Worm (Caenorhabditis elegans) whole organism, L4 larva: ENCODE data around the gene B0280.9.

Experiments
- T26A8.4 ChIP-seq: fragments of 200-800 bp; sonication (Bioruptor generic); IDR thresholded peaks from 2 replicates; pipeline ENCODE4 v1.3.6; 2022; ENCODE audit warnings: missing genetic modification characterization, missing compliant biosample characterization
- ZK337.2 ChIP-seq: fragments of 200-800 bp; sonication (Bioruptor generic); IDR thresholded peaks from 2 replicates; pipeline ENCODE4 v1.3.6; 2022; ENCODE audit warnings: missing genetic modification reagents, missing genetic modification characterization, missing compliant biosample characterization
- arid-1 ChIP-seq: fragments of 200-800 bp; sonication (Bioruptor generic); conservative IDR thresholded peaks from 2 replicates; pipeline ENCODE4 v1.3.6; 2022; ENCODE audit warnings: missing genetic modification reagents, missing genetic modification characterization, missing compliant biosample characterization
- ceh-28 ChIP-seq: fragments of 150-350 bp; optimal IDR thresholded peaks from 2 replicates; lab custom pipeline; 2014; ENCODE audit warnings: missing biosample characterization, missing genetic modification reagents, missing genetic modification characterization
- egl-27 ChIP-seq: sonication (generic microtip); optimal IDR thresholded peaks from 3 replicates; lab custom pipeline; 2017; ENCODE audit warnings: missing biosample characterization, missing genetic modification reagents, missing genetic modification characterization
- lin-29 ChIP-seq: fragments of 200-800 bp; sonication (Bioruptor generic); IDR thresholded peaks from 2 replicates; pipeline ENCODE4 v1.3.6; 2022; ENCODE audit warnings: missing genetic modification reagents, missing genetic modification characterization, missing compliant biosample characterization
- nhr-237 ChIP-seq: sonication (generic microtip); optimal IDR thresholded peaks from 2 replicates; lab custom pipeline; 2017; ENCODE audit warnings: missing biosample characterization, missing genetic modification characterization
- zag-1 ChIP-seq: fragments of 150-350 bp; optimal IDR thresholded peaks from 2 replicates; lab custom pipeline; 2014; ENCODE audit warnings: missing biosample characterization, missing genetic modification characterization
- zfp-3 ChIP-seq: fragments of 200-800 bp; sonication (Bioruptor generic); conservative IDR thresholded peaks from 2 replicates; pipeline ENCODE4 v1.3.6; 2022; ENCODE audit warnings: missing genetic modification reagents, missing genetic modification characterization, missing compliant biosample characterization
- ztf-11 ChIP-seq: fragments of 150-350 bp; optimal IDR thresholded peaks from 2 replicates; lab custom pipeline; 2014; ENCODE audit warnings: missing biosample characterization, missing genetic modification characterization

ce11 chrIII:7100001-7100400 is 22.7 kb downstream of the B0280.9 start, which contains the start of gene ZK418.11:
- TF ChIP-seq arid-1 (no peak), lin-29 (no peak), T26A8.4 (GFP tag; lab: Robert Waterston, UW) (no peak), ztf-11 (no peak), ZK337.2 (no peak), zag-1 (tag; lab: Kevin White, UChicago) (no peak), ceh-28 (no peak), nhr-237 (tag; lab: Kevin White, UChicago) (no peak), egl-27 (tag; lab: Kevin White, UChicago) (no peak), zfp-3 (GFP tag; lab: Robert Waterston, UW) (no peak)
